Fruit fly (Drosophila melanogaster) whole organism, wandering third instar larva: ENCODE results near the gene Ror.

Experiments used
- Abd-B ChIP-seq: fragments of >200 bp; optimal IDR thresholded peaks from 2 replicates; lab custom pipeline; 2017; ENCODE audit warnings: missing biosample characterization, missing genetic modification characterization
- Dif ChIP-seq: fragments of 200-275, 200-300 bp; sonication (Bioruptor generic); optimal IDR thresholded peaks from 2 replicates; lab custom pipeline; 2018; ENCODE audit warnings: missing biosample characterization, missing genetic modification characterization; ENCODE audit not compliant: partially characterized antibody
- HLH106 ChIP-seq: fragments of 200-800 bp; optimal IDR thresholded peaks from 3 replicates; lab custom pipeline; 2019; ENCODE audit warnings: missing biosample characterization, mild to moderate bottlenecking, missing genetic modification characterization, moderate library complexity
- br ChIP-seq: fragments of 200-800 bp; sonication (Bioruptor generic); optimal IDR thresholded peaks from 2 replicates; lab custom pipeline; 2016; ENCODE audit warnings: missing biosample characterization, missing genetic modification characterization
- h ChIP-seq: fragments of 200-800 bp; sonication (Bioruptor generic); optimal IDR thresholded peaks from 3 replicates; lab custom pipeline; 2016; ENCODE audit warnings: missing biosample characterization, mild to moderate bottlenecking, missing genetic modification characterization
- pan ChIP-seq: fragments of >200 bp; optimal IDR thresholded peaks from 2 replicates; lab custom pipeline; 2017
- psq ChIP-seq: fragments of 200-800 bp; sonication (Bioruptor generic); optimal IDR thresholded peaks from 3 replicates; lab custom pipeline; 2017; ENCODE audit warnings: missing biosample characterization, mild to moderate bottlenecking, missing genetic modification characterization, moderate library complexity
- woc ChIP-seq: sonication (Bioruptor generic); optimal IDR thresholded peaks from 2 replicates; lab custom pipeline; 2016; ENCODE audit warnings: missing biosample characterization, mild to moderate bottlenecking, missing genetic modification characterization

DNA sequence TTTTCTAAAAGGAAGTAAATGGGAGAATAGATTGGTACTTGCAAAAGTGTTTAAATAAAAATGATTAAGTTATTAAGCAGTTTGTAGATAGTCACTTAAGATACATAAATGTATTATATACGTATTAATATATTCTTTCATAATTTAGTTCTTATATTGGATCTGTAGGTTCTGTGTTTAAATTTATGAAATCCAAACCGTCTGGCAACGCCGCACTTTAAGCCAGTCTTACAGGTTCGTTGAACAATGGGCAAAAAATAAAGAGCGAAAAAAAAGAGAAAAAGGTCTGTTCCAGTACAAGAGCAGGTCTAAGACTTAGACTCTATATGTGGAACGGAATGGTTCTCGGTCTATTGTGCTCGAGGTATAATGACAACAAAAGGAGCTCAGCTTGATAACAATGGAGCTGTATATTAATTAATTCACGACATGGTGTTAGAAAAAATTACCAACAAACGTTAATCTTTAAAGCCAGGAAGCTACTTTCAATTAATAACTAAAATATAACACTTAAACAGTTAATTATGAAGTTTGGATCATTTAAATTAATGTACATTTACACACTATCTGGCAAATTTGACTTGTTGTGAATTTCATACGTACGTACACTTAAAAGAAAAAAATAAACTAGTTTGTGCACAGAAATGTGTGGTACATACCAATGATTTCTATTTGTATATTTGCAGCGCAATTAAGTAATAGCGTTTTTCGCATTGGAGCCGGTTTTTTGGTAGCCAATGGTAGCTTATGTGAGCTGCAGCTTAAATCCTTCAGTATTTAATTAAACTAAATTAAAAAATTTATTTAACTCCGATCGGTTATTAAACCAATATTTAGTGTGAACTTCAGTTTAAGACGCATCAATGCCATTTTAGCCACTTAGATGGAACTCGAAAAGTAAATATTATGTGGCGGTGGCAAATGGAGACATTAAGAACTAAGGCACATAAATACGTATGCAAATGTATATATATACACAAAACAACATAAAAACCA is 42.5 kb upstream of the Ror start, which contains the start of gene CG5731:
- TF ChIP-seq psq (no peak), Abd-B (GFP tag; lab: Kevin White, UChicago) (no peak), h (GFP tag; lab: Kevin White, UChicago) (no peak), woc (no peak), HLH106 (no peak), br (GFP tag; lab: Kevin White, UChicago) (no peak), pan (lab: Kevin White, UChicago) (no peak), Dif (GFP tag; lab: Kevin White, UChicago) (no peak)
